Worm (Caenorhabditis elegans) whole organism, L3 larva: ENCODE results near the gene clec-58.
"Not testable (repeated sequence)": the region's sequence is repeated elsewhere in the genome, so short reads cannot be mapped to it uniquely, and the experiment has no call there.

ENCODE experiments used
- ceh-82 ChIP-seq: fragments of 150-350 bp; optimal IDR thresholded peaks from 2 replicates; lab custom pipeline; 2014; ENCODE audit warnings: missing biosample characterization, missing genetic modification characterization
- ceh-9 ChIP-seq: sonication (generic microtip); optimal IDR thresholded peaks from 2 replicates; lab custom pipeline; 2018; ENCODE audit warnings: missing biosample characterization, missing genetic modification characterization
- egl-27 ChIP-seq: sonication (generic microtip); optimal IDR thresholded peaks from 4 replicates; lab custom pipeline; 2017; ENCODE audit warnings: missing biosample characterization, missing genetic modification reagents, missing genetic modification characterization
- elt-3 ChIP-seq, 3 experiments: fragments of 150-350 bp in 1 of 3; sonication (generic microtip) in 2 of 3; optimal IDR thresholded peaks; 2 replicates in 2 of 3; 4 replicates in 1 of 3; lab custom pipeline; 2014 to 2017; ENCODE audit warnings: missing biosample characterization in 3 of 3, missing genetic modification characterization in 3 of 3
- jun-1 ChIP-seq: fragments of 150-350 bp; optimal IDR thresholded peaks from 2 replicates; lab custom pipeline; 2014; ENCODE audit warnings: missing biosample characterization, missing genetic modification reagents, missing genetic modification characterization
- mdl-1 ChIP-seq: fragments of 150-350 bp; optimal IDR thresholded peaks from 2 replicates; lab custom pipeline; 2014; ENCODE audit warnings: missing biosample characterization, missing genetic modification characterization
- nfya-1 ChIP-seq: sonication (generic microtip); optimal IDR thresholded peaks from 2 replicates; lab custom pipeline; 2017; ENCODE audit warnings: missing genetic modification characterization, mild to moderate bottlenecking, missing compliant biosample characterization, antibody characterized with exemption, moderate library complexity; ENCODE audit not compliant: insufficient read depth
- nhr-23 ChIP-seq: fragments of 150-350 bp; optimal IDR thresholded peaks from 2 replicates; lab custom pipeline; 2014; ENCODE audit warnings: missing biosample characterization, missing genetic modification reagents, missing genetic modification characterization
- nhr-28 ChIP-seq: fragments of 150-350 bp; optimal IDR thresholded peaks from 2 replicates; lab custom pipeline; 2014; ENCODE audit warnings: missing biosample characterization, missing genetic modification characterization
- pqm-1 ChIP-seq: fragments of 150-350 bp; optimal IDR thresholded peaks from 2 replicates; lab custom pipeline; 2017; ENCODE audit warnings: missing biosample characterization, missing genetic modification characterization, inconsistent platforms
- unc-62 ChIP-seq: fragments of 150-350 bp; sonication (generic microtip); optimal IDR thresholded peaks from 4 replicates; lab custom pipeline; 2014; ENCODE audit warnings: missing biosample characterization, missing genetic modification reagents, missing genetic modification characterization
- ztf-11 ChIP-seq: fragments of 150-350 bp; optimal IDR thresholded peaks from 2 replicates; lab custom pipeline; 2014; ENCODE audit warnings: missing biosample characterization, missing genetic modification characterization

DNA sequence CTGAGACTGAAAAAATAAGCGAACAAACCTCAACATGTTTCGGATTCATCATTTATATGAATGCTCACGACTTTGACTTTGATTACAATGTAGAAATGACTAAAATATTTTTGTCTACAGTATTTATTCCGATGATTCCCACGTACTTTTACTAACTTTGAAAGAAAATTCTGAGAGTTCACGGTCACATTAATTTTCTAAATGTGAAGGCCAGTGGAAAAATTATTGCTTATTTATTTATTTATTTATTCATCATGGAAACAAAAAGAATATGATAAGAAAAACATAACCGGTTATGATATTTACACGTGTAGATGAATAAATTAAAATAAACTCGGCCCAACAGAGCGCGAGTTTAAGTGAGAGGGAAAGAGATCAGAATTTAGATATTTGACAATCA, 17.1 kb upstream of the clec-58 start, which contains the start of gene ZK666.8:
- not testable (repeated sequence) for TF ChIP-seq ceh-9 (tag; lab: Kevin White, UChicago); jun-1 (tag; lab: Kevin White, UChicago); nhr-23 (tag; lab: Kevin White, UChicago); ztf-11 (tag; lab: Kevin White, UChicago); nfya-1 (tag; lab: Kevin White, UChicago); elt-3 (tag; optimal IDR thresholded peaks at IDR 0.05; lab: Kevin White, UChicago); nhr-28 (tag; lab: Kevin White, UChicago); unc-62 (GFP tag; lab: Kevin White, UChicago); pqm-1 (tag; lab: Kevin White, UChicago); mdl-1 (tag; lab: Kevin White, UChicago); egl-27 (tag; lab: Kevin White, UChicago); ceh-82 (tag; lab: Kevin White, UChicago)
